Worm (Caenorhabditis elegans) whole organism, L4 larva: ENCODE data around the gene Y73F8A.10.
A peak's percentile ranks its signal among the peaks of the same experiment; 100 is the strongest.

ENCODE experiments used
- F10B5.3 ChIP-seq: sonication (generic microtip); optimal IDR thresholded peaks from 2 replicates; lab custom pipeline; 2016; ENCODE audit warnings: mild to moderate bottlenecking, missing genetic modification characterization, missing compliant biosample characterization
- F26F4.8 ChIP-seq: fragments of 200-800 bp; sonication (Bioruptor generic); conservative IDR thresholded peaks from 2 replicates; pipeline ENCODE4 v1.3.6; 2022; ENCODE audit warnings: missing genetic modification characterization, missing compliant biosample characterization
- F37D6.2 ChIP-seq: sonication (generic microtip); optimal IDR thresholded peaks from 2 replicates; lab custom pipeline; 2016; ENCODE audit warnings: mild to moderate bottlenecking, missing genetic modification characterization, missing compliant biosample characterization
- ama-1 ChIP-seq: fragments of 150-350 bp; optimal IDR thresholded peaks from 2 replicates; lab custom pipeline; 2014; ENCODE audit warnings: inconsistent platforms, mixed read lengths
- arid-1 ChIP-seq: fragments of 200-800 bp; sonication (Bioruptor generic); conservative IDR thresholded peaks from 2 replicates; pipeline ENCODE4 v1.3.6; 2022; ENCODE audit warnings: missing genetic modification reagents, missing genetic modification characterization, missing compliant biosample characterization
- ceh-44 ChIP-seq: fragments of 200-800 bp; sonication (Bioruptor generic); IDR thresholded peaks from 2 replicates; pipeline ENCODE4 v1.3.6; 2022; ENCODE audit warnings: missing genetic modification reagents, missing genetic modification characterization, missing compliant biosample characterization
- ceh-62 ChIP-seq: sonication (generic microtip); optimal IDR thresholded peaks from 2 replicates; lab custom pipeline; 2017; ENCODE audit warnings: missing biosample characterization, missing genetic modification characterization
- ces-1 ChIP-seq: fragments of 150-350 bp; sonication (generic microtip); optimal IDR thresholded peaks from 4 replicates; lab custom pipeline; 2014; ENCODE audit warnings: missing biosample characterization, missing genetic modification reagents, missing genetic modification characterization
- cey-2 ChIP-seq: sonication (generic microtip); optimal IDR thresholded peaks from 3 replicates; lab custom pipeline; 2017; ENCODE audit warnings: missing genetic modification characterization, mild to moderate bottlenecking, missing compliant biosample characterization, antibody characterized with exemption, borderline replicate concordance; ENCODE audit not compliant: insufficient read depth
- ctbp-1 ChIP-seq: fragments of 200-800 bp; sonication (Bioruptor generic); IDR thresholded peaks from 2 replicates; pipeline ENCODE4 v1.3.6; 2022; ENCODE audit warnings: missing genetic modification reagents, missing genetic modification characterization, missing compliant biosample characterization
- daf-16 ChIP-seq, 3 experiments: sonication (generic microtip); optimal IDR thresholded peaks; 2 replicates each; lab custom pipeline; 2016 to 2017; ENCODE audit warnings: missing genetic modification characterization in 3 of 3, missing genetic modification reagents in 3 of 3, mild to moderate bottlenecking in 2 of 3, missing compliant biosample characterization in 2 of 3, missing biosample characterization in 1 of 3, moderate library complexity in 1 of 3
- dmd-9 ChIP-seq: fragments of 200-800 bp; sonication (Bioruptor generic); IDR thresholded peaks from 2 replicates; pipeline ENCODE4 v1.3.6; 2022; ENCODE audit warnings: missing genetic modification reagents, missing genetic modification characterization, missing compliant biosample characterization
- dpl-1 ChIP-seq: fragments of 150-350 bp; optimal IDR thresholded peaks from 2 replicates; lab custom pipeline; 2014; ENCODE audit warnings: missing biosample characterization, missing genetic modification reagents, missing genetic modification characterization
- duxl-1 ChIP-seq: sonication (generic microtip); optimal IDR thresholded peaks from 2 replicates; lab custom pipeline; 2016; ENCODE audit warnings: mild to moderate bottlenecking, missing genetic modification characterization, moderate library complexity, missing compliant biosample characterization; ENCODE audit not compliant: poor library complexity
- fkh-10 ChIP-seq: fragments of 150-350 bp; optimal IDR thresholded peaks from 2 replicates; lab custom pipeline; 2014; ENCODE audit warnings: missing biosample characterization, missing genetic modification reagents, missing genetic modification characterization
- fos-1 ChIP-seq: fragments of 150-350 bp; optimal IDR thresholded peaks from 2 replicates; lab custom pipeline; 2014; ENCODE audit warnings: missing biosample characterization, missing genetic modification characterization
- hlh-30 ChIP-seq: sonication (generic microtip); optimal IDR thresholded peaks from 2 replicates; lab custom pipeline; 2017; ENCODE audit warnings: antibody characterized with exemption, mild to moderate bottlenecking, missing genetic modification characterization, missing compliant biosample characterization; ENCODE audit not compliant: insufficient read depth
- hmg-1.1 ChIP-seq: fragments of 200-800 bp; sonication (Bioruptor generic); IDR thresholded peaks from 2 replicates; pipeline ENCODE4 v1.3.6; 2022; ENCODE audit warnings: missing genetic modification reagents, missing genetic modification characterization, missing compliant biosample characterization
- lin-15B ChIP-seq: fragments of 150-350 bp; sonication (generic microtip); optimal IDR thresholded peaks from 3 replicates; lab custom pipeline; 2014; ENCODE audit warnings: missing biosample characterization, missing genetic modification characterization
- lin-38 ChIP-seq: fragments of 200-800 bp; sonication (Bioruptor generic); IDR thresholded peaks from 2 replicates; pipeline ENCODE4 v1.3.6; 2022; ENCODE audit warnings: missing genetic modification reagents, missing genetic modification characterization, missing compliant biosample characterization
- mdl-1 ChIP-seq, 2 experiments: fragments of 150-350 bp in 1 of 2; sonication (generic microtip) in 1 of 2; optimal IDR thresholded peaks; 2 replicates each; lab custom pipeline; 2014 to 2017; ENCODE audit warnings: missing biosample characterization in 2 of 2, missing genetic modification characterization in 2 of 2
- mdt-29 ChIP-seq: fragments of 200-800 bp; sonication (Bioruptor generic); IDR thresholded peaks from 2 replicates; pipeline ENCODE4 v1.3.6; 2022; ENCODE audit warnings: missing genetic modification reagents, missing genetic modification characterization, missing compliant biosample characterization
- nhr-11 ChIP-seq: fragments of 150-350 bp; optimal IDR thresholded peaks from 2 replicates; lab custom pipeline; 2014; ENCODE audit warnings: missing biosample characterization, missing genetic modification characterization
- nhr-25 ChIP-seq: sonication (generic microtip); optimal IDR thresholded peaks from 2 replicates; lab custom pipeline; 2017; ENCODE audit warnings: missing genetic modification characterization, mild to moderate bottlenecking, missing compliant biosample characterization, antibody characterized with exemption, moderate library complexity, borderline replicate concordance; ENCODE audit not compliant: insufficient read depth
- nhr-28 ChIP-seq: fragments of 150-350 bp; optimal IDR thresholded peaks from 2 replicates; lab custom pipeline; 2014; ENCODE audit warnings: missing biosample characterization, missing genetic modification characterization
- nhr-48 ChIP-seq: sonication (generic microtip); optimal IDR thresholded peaks from 2 replicates; lab custom pipeline; 2016; ENCODE audit warnings: mild to moderate bottlenecking, missing genetic modification characterization, missing compliant biosample characterization
- nhr-77 ChIP-seq: fragments of 150-350 bp; optimal IDR thresholded peaks from 2 replicates; lab custom pipeline; 2014; ENCODE audit warnings: missing biosample characterization, missing genetic modification characterization
- rbr-2 ChIP-seq: sonication (generic microtip); optimal IDR thresholded peaks from 2 replicates; lab custom pipeline; 2016; ENCODE audit warnings: missing genotype, missing genetic modification characterization, missing compliant biosample characterization
- sdz-12 ChIP-seq: fragments of 200-800 bp; sonication (Bioruptor generic); optimal IDR thresholded peaks from 2 replicates; lab custom pipeline; 2018; ENCODE audit warnings: mild to moderate bottlenecking, missing genetic modification characterization, missing compliant biosample characterization
- set-16 ChIP-seq: fragments of 200-800 bp; sonication (Bioruptor generic); IDR thresholded peaks from 2 replicates; pipeline ENCODE4 v1.3.6; 2022; ENCODE audit warnings: missing genetic modification reagents, missing genetic modification characterization, missing compliant biosample characterization
- snpc-1.2 ChIP-seq: fragments of 200-800 bp; sonication (Bioruptor generic); IDR thresholded peaks from 2 replicates; pipeline ENCODE4 v1.3.6; 2022; ENCODE audit warnings: missing genetic modification reagents, missing genetic modification characterization, missing compliant biosample characterization
- spr-3 ChIP-seq: fragments of 200-800 bp; sonication (Bioruptor generic); optimal IDR thresholded peaks from 2 replicates; lab custom pipeline; 2018; ENCODE audit warnings: mild to moderate bottlenecking, missing genetic modification characterization, missing compliant biosample characterization
- tag-97 ChIP-seq: fragments of 200-800 bp; sonication (Bioruptor generic); IDR thresholded peaks from 2 replicates; pipeline ENCODE4 v1.3.6; 2022; ENCODE audit warnings: missing genetic modification characterization, missing compliant biosample characterization
- tra-1 ChIP-seq: fragments of 200-800 bp; sonication (Bioruptor generic); IDR thresholded peaks from 2 replicates; pipeline ENCODE4 v1.3.6; 2022; ENCODE audit warnings: missing genetic modification reagents, missing genetic modification characterization, missing compliant biosample characterization
- unc-130 ChIP-seq: sonication (generic microtip); optimal IDR thresholded peaks from 2 replicates; lab custom pipeline; 2016; ENCODE audit warnings: missing genetic modification reagents, missing genetic modification characterization, missing compliant biosample characterization
- unc-62 ChIP-seq, 3 experiments: fragments of 150-350 bp in 1 of 3; sonication (generic microtip); optimal IDR thresholded peaks in 2 of 3; peaks in 1 of 3; 1 replicate in 1 of 3; 2 replicates in 2 of 3; lab custom pipeline; 2014 to 2017; ENCODE audit warnings: missing biosample characterization in 3 of 3, missing genetic modification characterization in 3 of 3, missing genetic modification reagents in 3 of 3, missing genotype in 1 of 3
- zfp-2 ChIP-seq: sonication (generic microtip); optimal IDR thresholded peaks from 2 replicates; lab custom pipeline; 2016; ENCODE audit warnings: mild to moderate bottlenecking, missing genetic modification characterization, missing compliant biosample characterization
- zfp-3 ChIP-seq: fragments of 200-800 bp; sonication (Bioruptor generic); conservative IDR thresholded peaks from 2 replicates; pipeline ENCODE4 v1.3.6; 2022; ENCODE audit warnings: missing genetic modification reagents, missing genetic modification characterization, missing compliant biosample characterization
- zip-11 ChIP-seq: fragments of 200-800 bp; sonication (Bioruptor generic); IDR thresholded peaks from 2 replicates; pipeline ENCODE4 v1.3.6; 2022; ENCODE audit warnings: missing genetic modification characterization, missing compliant biosample characterization

The Y73F8A.10 gene

DNA sequence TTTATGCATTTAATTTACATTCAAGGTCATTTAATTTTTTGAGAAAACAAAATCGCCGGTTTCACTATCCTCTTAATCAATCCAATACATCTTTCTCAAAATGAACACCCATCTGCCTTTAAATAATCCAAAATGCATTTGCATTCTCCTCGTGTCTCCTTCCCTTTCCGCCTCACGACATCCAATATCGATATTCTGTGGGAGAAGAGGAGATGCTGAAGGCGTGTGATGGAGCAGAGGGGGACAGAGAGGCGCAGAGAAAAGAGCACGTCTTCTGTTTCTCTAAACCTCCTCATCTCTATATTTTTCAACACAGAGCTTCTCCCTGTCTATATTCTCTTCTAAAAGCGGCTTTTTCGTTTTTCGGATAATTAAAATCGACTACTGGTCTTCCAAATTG lies 34.6 kb upstream of the Y73F8A.10 start, which contains the start of gene Y73F8A.5:
Gene Y73F8A.5 (plus strand): TSS at position 321 of the 400 bp plus-strand sequence.
- no peak for TF ChIP-seq unc-62 (GFP tag; optimal IDR thresholded peaks at IDR 0.05 in 1 of 2; lab: Kevin White, UChicago)
- no peak for TF ChIP-seq unc-62 (tag; optimal IDR thresholded peaks at IDR 0.05; lab: Kevin White, UChicago)
- no peak for TF ChIP-seq ceh-62 (tag; lab: Kevin White, UChicago)
- no peak for TF ChIP-seq F10B5.3 (tag; lab: Kevin White, UChicago)
- TF ChIP-seq ctbp-1 (GFP tag; lab: Robert Waterston, UW) = no peak
- no peak for TF ChIP-seq nhr-77
- no peak for TF ChIP-seq nhr-11 (tag; lab: Kevin White, UChicago)
- TF ChIP-seq fos-1 (tag; lab: Kevin White, UChicago) = no peak
- no peak for TF ChIP-seq zfp-3
- TF ChIP-seq fkh-10 (GFP tag; lab: Kevin White, UChicago) = peak; percentile 32
- no peak for TF ChIP-seq cey-2 (tag; lab: Kevin White, UChicago)
- TF ChIP-seq lin-38 (GFP tag; lab: Robert Waterston, UW) = no peak
- peak; percentile 6 for TF ChIP-seq rbr-2 (tag; lab: Kevin White, UChicago)
- TF ChIP-seq zfp-2 (tag; lab: Kevin White, UChicago) = no peak
- TF ChIP-seq hlh-30 (tag; lab: Kevin White, UChicago) = peak; percentile 67
- TF ChIP-seq dmd-9 = no peak
- TF ChIP-seq duxl-1 = no peak
- no peak for TF ChIP-seq ama-1 (lab: Kevin White, UChicago)
- TF ChIP-seq lin-15B (tag; lab: Kevin White, UChicago) = no peak
- peak in 1 of 2 experiments; percentile 49 for TF ChIP-seq mdl-1 (tag; optimal IDR thresholded peaks at IDR 0.05; lab: Kevin White, UChicago)
- TF ChIP-seq, all 104 proteins: peak for 4

DNA sequence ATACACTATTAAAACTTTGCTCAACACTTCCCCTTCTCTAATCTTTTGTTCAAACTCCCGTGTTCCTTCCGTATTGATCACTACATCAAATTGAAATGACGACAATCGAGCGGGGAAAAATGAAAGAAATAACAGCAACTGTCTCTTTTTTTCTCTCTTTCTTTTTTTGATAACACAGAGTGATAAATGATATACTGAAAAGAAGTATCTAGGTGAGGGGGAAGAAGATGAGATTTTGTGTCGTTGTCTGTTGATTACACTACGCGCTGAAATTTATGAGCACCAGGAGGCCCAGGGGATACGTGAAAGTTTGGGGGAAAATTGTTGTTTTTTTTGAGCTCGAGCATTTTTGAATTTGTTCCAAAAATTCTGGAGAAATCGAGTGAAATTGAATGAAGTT lies 20.1 kb upstream of the Y73F8A.10 start:
- TF ChIP-seq ceh-62 (tag; lab: Kevin White, UChicago) = no peak
- TF ChIP-seq daf-16 (GFP tag; optimal IDR thresholded peaks at IDR 0.05; lab: Kevin White, UChicago) = peak in 1 of 2 experiments; percentile 80
- no peak for TF ChIP-seq daf-16 (tag; optimal IDR thresholded peaks at IDR 0.05; lab: Kevin White, UChicago)
- TF ChIP-seq unc-62 (GFP tag; optimal IDR thresholded peaks at IDR 0.05 in 1 of 2; lab: Kevin White, UChicago) = peak in 1 of 2 experiments; percentile 93
- TF ChIP-seq unc-62 (tag; optimal IDR thresholded peaks at IDR 0.05; lab: Kevin White, UChicago) = no peak
- no peak for TF ChIP-seq mdl-1 (tag; optimal IDR thresholded peaks at IDR 0.05; lab: Kevin White, UChicago)
- no peak for TF ChIP-seq spr-3
- TF ChIP-seq zip-11 (GFP tag; lab: Robert Waterston, UW) = no peak
- TF ChIP-seq nhr-11 (tag; lab: Kevin White, UChicago) = peak; percentile 40
- TF ChIP-seq F26F4.8 (GFP tag; lab: Robert Waterston, UW) = no peak
- TF ChIP-seq nhr-28 (tag; lab: Kevin White, UChicago) = peak; percentile 5
- TF ChIP-seq ceh-44 (GFP tag; lab: Robert Waterston, UW) = no peak
- TF ChIP-seq sdz-12 (GFP tag; lab: Kevin White, UChicago) = no peak
- TF ChIP-seq ces-1 (GFP tag; lab: Kevin White, UChicago) = no peak
- TF ChIP-seq, all 104 proteins: peak for 4

DNA sequence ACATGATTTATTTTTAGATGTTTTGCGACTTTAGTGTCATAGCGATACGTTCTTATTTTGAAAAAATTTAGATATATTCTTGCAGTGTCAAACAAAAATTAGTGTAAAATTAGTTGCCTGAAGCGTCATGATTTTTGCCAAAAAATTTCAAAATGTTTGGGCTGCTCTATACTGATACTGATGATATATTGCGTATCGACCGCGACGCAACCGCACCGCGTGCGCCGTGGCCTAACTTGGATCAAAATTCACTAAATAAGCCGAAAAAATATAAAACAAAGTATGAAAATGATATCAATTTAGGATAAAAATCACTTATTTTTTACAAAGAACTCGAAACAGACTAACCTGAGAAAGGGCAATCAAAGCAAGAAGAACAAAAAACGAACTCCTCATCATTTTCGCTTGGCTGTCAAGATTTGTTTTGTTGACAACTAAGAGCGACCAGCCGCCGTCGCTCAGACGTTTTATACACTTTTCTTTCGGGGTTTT lies 18.7 kb upstream of the Y73F8A.10 start, which contains the start of gene ccg-1:
Gene ccg-1 (minus strand): TSS at position 442 of the 492 bp plus-strand sequence.
- TF ChIP-seq arid-1 (no peak), dpl-1 (no peak), set-16 (GFP tag; lab: Robert Waterston, UW) (no peak), lin-38 (GFP tag; lab: Robert Waterston, UW) (no peak), snpc-1.2 (GFP tag; lab: Robert Waterston, UW) (peak; percentile 59; the same call in 1 of the 2 replicates), nhr-25 (tag; lab: Kevin White, UChicago) (no peak), nhr-48 (tag; lab: Kevin White, UChicago) (no peak), tra-1 (GFP tag; lab: Robert Waterston, UW) (no peak), daf-16 (GFP tag; optimal IDR thresholded peaks at IDR 0.05; lab: Kevin White, UChicago) (peak in 1 of 2 experiments; percentile 18), daf-16 (tag; optimal IDR thresholded peaks at IDR 0.05; lab: Kevin White, UChicago) (no peak), tag-97 (GFP tag; lab: Robert Waterston, UW) (no peak), hmg-1.1 (GFP tag; lab: Robert Waterston, UW) (no peak), nhr-11 (tag; lab: Kevin White, UChicago) (no peak), mdt-29 (GFP tag; lab: Robert Waterston, UW) (no peak), F37D6.2 (tag; lab: Kevin White, UChicago) (no peak), ama-1 (lab: Kevin White, UChicago) (peak; percentile 43), unc-130 (GFP tag; lab: Kevin White, UChicago) (no peak)
